Fruit fly (Drosophila melanogaster) whole organism, adult: Measurements from ENCODE around the gene Fam92.

Experiments used
- CG11617 ChIP-seq: fragments of 200-800 bp; sonication (Bioruptor generic); optimal IDR thresholded peaks from 2 replicates; lab custom pipeline; 2017; ENCODE audit warnings: mild to moderate bottlenecking, missing biosample characterization, missing genetic modification reagents, missing genetic modification characterization
- CG12768 ChIP-seq: fragments of 200-800 bp; sonication (Bioruptor generic); optimal IDR thresholded peaks from 2 replicates; lab custom pipeline; 2017; ENCODE audit warnings: missing biosample characterization, missing genetic modification characterization, mild to moderate bottlenecking, moderate library complexity, missing genetic modification reagents
- CG14711 ChIP-seq: fragments of 200-800 bp; sonication (Bioruptor generic); optimal IDR thresholded peaks from 2 replicates; lab custom pipeline; 2018; ENCODE audit warnings: missing biosample characterization, mild to moderate bottlenecking, missing genetic modification characterization, moderate library complexity
- CG1620 ChIP-seq: fragments of 200-800 bp; sonication (Bioruptor generic); optimal IDR thresholded peaks from 2 replicates; lab custom pipeline; 2016; ENCODE audit warnings: missing biosample characterization, missing genetic modification characterization
- CG33017 ChIP-seq: fragments of 200-800 bp; sonication (Bioruptor generic); optimal IDR thresholded peaks from 2 replicates; lab custom pipeline; 2018; ENCODE audit warnings: missing biosample characterization, mild to moderate bottlenecking, missing genetic modification characterization, moderate library complexity
- CG5204 ChIP-seq: fragments of 200-800 bp; sonication (Bioruptor generic); optimal IDR thresholded peaks from 2 replicates; lab custom pipeline; 2016; ENCODE audit warnings: missing biosample characterization, missing genetic modification characterization
- CG7045 ChIP-seq: fragments of 200-800 bp; sonication (Bioruptor generic); optimal IDR thresholded peaks from 2 replicates; lab custom pipeline; 2017; ENCODE audit warnings: missing biosample characterization, mild to moderate bottlenecking, missing genetic modification characterization
- CG7101 ChIP-seq: fragments of 200-800 bp; sonication (Bioruptor generic); optimal IDR thresholded peaks from 2 replicates; lab custom pipeline; 2018; ENCODE audit warnings: missing biosample characterization, mild to moderate bottlenecking, missing genetic modification characterization, moderate library complexity
- Clk ChIP-seq: fragments of 200-800 bp; sonication (Bioruptor generic); optimal IDR thresholded peaks from 2 replicates; lab custom pipeline; 2017; ENCODE audit warnings: missing biosample characterization, missing genetic modification characterization
- Crg-1 ChIP-seq: fragments of 200-800 bp; sonication (Bioruptor generic); optimal IDR thresholded peaks from 2 replicates; lab custom pipeline; 2016; ENCODE audit warnings: missing biosample characterization, missing genetic modification characterization
- Hr96 ChIP-seq: fragments of 200-800 bp; sonication (Bioruptor generic); optimal IDR thresholded peaks from 2 replicates; lab custom pipeline; 2016; ENCODE audit warnings: missing biosample characterization, missing genetic modification characterization
- Mnt ChIP-seq: fragments of 200-800 bp; sonication (Bioruptor generic); optimal IDR thresholded peaks from 2 replicates; lab custom pipeline; 2016; ENCODE audit warnings: missing biosample characterization, mild to moderate bottlenecking, missing genetic modification characterization
- bab1 ChIP-seq: fragments of 200-800 bp; sonication (Bioruptor generic); optimal IDR thresholded peaks from 3 replicates; lab custom pipeline; 2019; ENCODE audit warnings: missing biosample characterization, mild to moderate bottlenecking, missing genetic modification characterization, moderate library complexity
- cic ChIP-seq: fragments of 200-800 bp; sonication (Bioruptor generic); optimal IDR thresholded peaks from 2 replicates; lab custom pipeline; 2017; ENCODE audit warnings: missing biosample characterization, mild to moderate bottlenecking, missing genetic modification characterization, moderate library complexity
- cnc ChIP-seq, 2 experiments: fragments of >200 bp; optimal IDR thresholded peaks; 2 replicates each; lab custom pipeline; 2017
- kay ChIP-seq: fragments of 200-800 bp; sonication (Bioruptor generic); peaks from one replicate; lab custom pipeline; 2016; ENCODE audit warnings: missing biosample characterization, missing genetic modification characterization, borderline replicate concordance
- ovo ChIP-seq: fragments of 200-800 bp; sonication (Bioruptor generic); optimal IDR thresholded peaks from 2 replicates; lab custom pipeline; 2016; ENCODE audit warnings: missing biosample characterization, missing genetic modification characterization
- pad ChIP-seq: fragments of 200-800 bp; sonication (Bioruptor generic); optimal IDR thresholded peaks from 3 replicates; lab custom pipeline; 2017; ENCODE audit warnings: missing biosample characterization, missing genetic modification characterization, mild to moderate bottlenecking, moderate library complexity, missing genetic modification reagents
- tj ChIP-seq: fragments of 200-800 bp; sonication (Bioruptor generic); optimal IDR thresholded peaks from 3 replicates; lab custom pipeline; 2017; ENCODE audit warnings: missing biosample characterization, mild to moderate bottlenecking, missing genetic modification characterization, moderate library complexity
- toe ChIP-seq: fragments of 200-800 bp; sonication (Bioruptor generic); optimal IDR thresholded peaks from 2 replicates; lab custom pipeline; 2016; ENCODE audit warnings: missing biosample characterization, missing genetic modification characterization

Fam92 gene

DNA sequence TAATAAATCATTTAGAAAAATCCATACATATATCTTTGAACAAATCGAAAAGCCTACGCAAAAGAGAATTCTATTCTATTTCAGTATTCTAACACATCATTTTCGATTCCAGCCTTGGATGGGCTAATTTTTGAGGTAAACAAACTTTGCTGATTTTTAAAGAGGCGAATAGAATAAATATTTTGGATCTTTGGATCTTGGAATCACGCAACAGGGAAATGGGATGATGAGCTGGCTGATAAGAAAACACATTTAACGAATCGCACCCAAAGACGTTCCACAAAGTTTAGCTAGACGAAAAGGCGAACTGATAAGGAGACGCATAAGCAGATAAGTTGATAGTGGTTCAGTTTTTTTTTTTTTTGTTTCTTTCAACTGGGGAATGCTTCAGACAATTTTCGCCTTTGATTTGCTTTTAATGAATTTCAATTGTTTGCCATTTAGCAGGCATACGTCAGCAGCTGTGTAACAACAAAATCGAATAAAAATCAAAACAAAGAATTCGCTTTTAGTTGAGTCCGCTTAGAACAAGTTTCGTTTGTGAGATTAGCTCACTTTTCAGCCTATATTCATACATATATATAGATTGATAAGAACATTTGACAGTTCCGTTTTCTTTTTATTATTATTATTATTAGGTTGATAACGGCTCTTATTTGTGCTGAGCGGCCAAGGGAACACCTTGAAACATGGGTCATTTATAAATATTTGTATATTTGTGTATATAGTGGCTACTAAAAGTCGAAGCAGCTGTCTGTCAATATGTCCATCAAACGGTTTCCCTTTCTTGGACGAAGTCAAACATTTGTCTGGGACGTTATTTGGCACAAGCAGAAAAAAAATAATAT lies 40.7 kb downstream of the Fam92 start:
- no peak for TF ChIP-seq CG11617 (GFP tag; lab: Kevin White, UChicago)
- peak; percentile 29 for TF ChIP-seq kay (GFP tag; lab: Kevin White, UChicago)
- peak; percentile 1 for TF ChIP-seq cic (GFP tag; lab: Kevin White, UChicago)
- no peak for TF ChIP-seq Mnt

DNA sequence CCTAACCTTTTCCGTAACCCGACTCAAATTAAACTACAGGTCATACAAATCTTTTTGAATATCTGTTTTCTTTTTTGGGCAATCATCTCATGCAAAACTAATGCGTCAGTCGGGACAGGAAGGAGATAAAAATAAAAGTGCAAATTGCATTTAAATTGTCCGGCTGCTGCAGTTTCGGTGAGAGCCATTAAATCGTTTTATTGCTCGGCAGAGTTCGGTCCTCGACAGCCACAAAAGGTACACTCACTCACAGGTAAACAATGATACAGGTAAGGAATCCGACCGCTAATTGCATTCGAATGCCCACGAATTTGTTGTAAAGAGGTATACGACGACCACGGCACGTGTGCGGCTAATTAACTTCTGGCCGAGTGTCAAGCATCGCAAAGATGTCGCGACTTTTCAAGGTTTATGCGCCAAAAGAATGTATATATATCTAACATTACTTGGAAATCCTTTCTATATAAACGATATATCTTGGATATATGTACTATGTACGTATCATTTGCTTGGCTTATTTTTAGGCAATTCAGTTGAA lies 41.9 kb downstream of the Fam92 start:
- TF ChIP-seq pad (GFP tag; lab: Kevin White, UChicago) (no peak), Crg-1 (no peak), Mnt (no peak), CG7045 (no peak), Hr96 (no peak), ovo (GFP tag; lab: Kevin White, UChicago) (no peak), toe (GFP tag; lab: Kevin White, UChicago) (no peak), CG5204 (GFP tag; lab: Kevin White, UChicago) (no peak), CG1620 (GFP tag; lab: Kevin White, UChicago) (no peak), CG7101 (no peak), CG12768 (GFP tag; lab: Kevin White, UChicago) (no peak), kay (GFP tag; lab: Kevin White, UChicago) (no peak), bab1 (GFP tag; lab: Kevin White, UChicago) (no peak), CG11617 (GFP tag; lab: Kevin White, UChicago) (no peak), Clk (no peak), tj (GFP tag; lab: Kevin White, UChicago) (no peak), cnc (optimal IDR thresholded peaks at IDR 0.05; lab: Kevin White, UChicago) (no peak)

DNA sequence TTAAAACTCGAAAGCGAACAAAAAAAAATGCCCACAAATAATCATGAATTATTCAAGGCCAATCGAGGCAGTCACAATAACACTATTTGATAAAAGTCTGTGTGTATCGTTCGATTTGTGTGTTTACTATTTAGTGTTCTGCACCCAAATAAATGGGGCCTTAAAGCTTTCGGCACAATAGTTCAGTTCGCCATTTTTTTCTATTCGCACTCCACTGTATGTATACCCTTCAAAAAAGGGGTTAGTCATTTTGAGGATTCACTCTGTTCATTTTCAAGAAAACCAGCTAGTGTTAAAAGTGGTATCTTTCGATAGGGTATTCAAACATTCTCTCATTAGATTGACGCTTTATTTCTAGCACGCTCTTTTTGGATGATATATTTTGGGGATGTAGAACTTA lies 43.0 kb downstream of the Fam92 start:
- no peak for TF ChIP-seq pad (GFP tag; lab: Kevin White, UChicago)
- no peak for TF ChIP-seq ovo (GFP tag; lab: Kevin White, UChicago)
- TF ChIP-seq Hr96 = no peak
- TF ChIP-seq CG12768 (GFP tag; lab: Kevin White, UChicago) = no peak
- TF ChIP-seq CG7101 = peak; percentile 12
- TF ChIP-seq CG1620 (GFP tag; lab: Kevin White, UChicago) = no peak
- TF ChIP-seq CG33017 (tag; lab: Kevin White, UChicago) = peak; percentile 33
- TF ChIP-seq Crg-1 = no peak
- no peak for TF ChIP-seq CG11617 (GFP tag; lab: Kevin White, UChicago)
- no peak for TF ChIP-seq CG7045
- TF ChIP-seq CG5204 (GFP tag; lab: Kevin White, UChicago) = no peak
- TF ChIP-seq Mnt = no peak
- TF ChIP-seq kay (GFP tag; lab: Kevin White, UChicago) = no peak
- TF ChIP-seq Clk = no peak
- TF ChIP-seq cnc (optimal IDR thresholded peaks at IDR 0.05; lab: Kevin White, UChicago) = no peak
- no peak for TF ChIP-seq toe (GFP tag; lab: Kevin White, UChicago)
- peak; percentile 17 for TF ChIP-seq cic (GFP tag; lab: Kevin White, UChicago)
- peak; percentile 13 for TF ChIP-seq CG14711 (tag; lab: Kevin White, UChicago)
- TF ChIP-seq tj (GFP tag; lab: Kevin White, UChicago) = peak; percentile 19
- TF ChIP-seq bab1 (GFP tag; lab: Kevin White, UChicago) = no peak

DNA sequence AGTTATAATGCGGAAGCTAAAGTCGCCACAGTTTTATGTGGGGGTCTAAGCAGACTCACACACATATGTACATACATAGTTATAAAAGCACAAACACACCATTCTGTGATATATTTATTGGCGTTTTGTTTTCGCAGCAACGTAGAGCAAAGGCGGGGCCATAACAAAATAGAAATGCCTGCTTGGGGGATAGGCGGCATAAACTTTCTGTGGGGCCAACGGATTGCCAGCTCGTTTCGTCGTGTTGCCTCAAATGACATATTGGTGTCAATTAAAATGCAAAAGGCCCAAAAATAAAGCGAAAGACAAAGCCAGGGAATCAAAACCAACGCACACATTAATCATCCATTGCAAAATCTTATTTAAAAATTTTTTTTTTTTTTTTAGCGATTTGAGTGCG lies 44.1 kb downstream of the Fam92 start:
- TF ChIP-seq cic (GFP tag; lab: Kevin White, UChicago) (no peak), tj (GFP tag; lab: Kevin White, UChicago) (no peak), Hr96 (no peak), Clk (no peak)

DNA sequence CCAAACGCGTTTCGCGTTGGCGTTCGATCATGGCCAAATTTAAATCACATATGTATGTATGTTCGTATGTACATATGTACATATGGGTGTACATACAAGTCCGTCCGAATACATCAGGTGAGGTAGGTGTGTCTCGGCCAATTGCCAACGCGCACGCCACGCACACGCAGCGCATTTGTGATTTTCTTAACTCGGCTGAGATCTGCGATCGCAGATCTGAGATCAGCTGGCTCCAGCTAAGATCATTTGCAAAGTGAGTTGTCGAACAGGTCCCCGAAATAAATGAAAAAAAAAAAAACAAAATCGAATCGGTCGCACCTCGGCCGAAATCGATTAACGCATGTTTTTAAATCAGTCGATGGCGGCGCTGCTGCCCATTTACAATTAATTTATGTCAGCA lies 44.5 kb downstream of the Fam92 start:
- TF ChIP-seq pad (GFP tag; lab: Kevin White, UChicago) (no peak), Hr96 (no peak), bab1 (GFP tag; lab: Kevin White, UChicago) (no peak), CG14711 (tag; lab: Kevin White, UChicago) (no peak), CG11617 (GFP tag; lab: Kevin White, UChicago) (no peak), Clk (no peak), Mnt (no peak), CG5204 (GFP tag; lab: Kevin White, UChicago) (no peak), ovo (GFP tag; lab: Kevin White, UChicago) (no peak), CG12768 (GFP tag; lab: Kevin White, UChicago) (no peak), CG7101 (no peak), kay (GFP tag; lab: Kevin White, UChicago) (no peak), CG33017 (tag; lab: Kevin White, UChicago) (no peak)

DNA sequence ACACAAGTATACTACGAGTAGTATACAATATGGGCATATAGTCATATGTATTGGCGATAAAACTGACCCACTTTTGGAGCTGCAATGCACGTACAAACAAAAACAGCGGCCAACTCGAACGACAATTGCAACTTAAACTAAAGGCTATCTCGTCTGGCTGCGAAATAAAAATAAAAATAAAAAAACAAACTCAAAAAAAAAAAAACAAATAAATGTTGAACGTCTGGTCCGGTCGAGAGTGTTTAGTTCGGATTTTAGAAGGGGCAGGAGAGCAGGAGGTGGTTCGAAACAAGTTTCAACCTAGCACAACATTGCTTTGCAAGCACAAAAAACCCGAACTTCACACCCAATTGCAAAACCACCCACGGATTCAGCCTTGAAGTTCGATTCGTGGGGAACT lies 47.2 kb downstream of the Fam92 start:
- TF ChIP-seq CG12768 (GFP tag; lab: Kevin White, UChicago) (no peak), pad (GFP tag; lab: Kevin White, UChicago) (no peak), Hr96 (no peak), cic (GFP tag; lab: Kevin White, UChicago) (no peak), Clk (no peak), CG33017 (tag; lab: Kevin White, UChicago) (no peak), CG14711 (tag; lab: Kevin White, UChicago) (no peak), bab1 (GFP tag; lab: Kevin White, UChicago) (no peak), CG5204 (GFP tag; lab: Kevin White, UChicago) (no peak), kay (GFP tag; lab: Kevin White, UChicago) (no peak)
